Worm (Caenorhabditis elegans) whole organism, L3 larva: ENCODE results near the gene F17A2.16.

Experiments used
- aly-2 ChIP-seq: fragments of 150-350 bp; optimal IDR thresholded peaks from 2 replicates; lab custom pipeline; 2014; ENCODE audit warnings: missing biosample characterization, missing genetic modification characterization
- ama-1 ChIP-seq: fragments of 150-350 bp; optimal IDR thresholded peaks from 2 replicates; lab custom pipeline; 2018
- ceh-28 ChIP-seq: fragments of 150-350 bp; optimal IDR thresholded peaks from 2 replicates; lab custom pipeline; 2014; ENCODE audit warnings: missing biosample characterization, missing genetic modification reagents, missing genetic modification characterization
- ceh-82 ChIP-seq: fragments of 150-350 bp; optimal IDR thresholded peaks from 2 replicates; lab custom pipeline; 2014; ENCODE audit warnings: missing biosample characterization, missing genetic modification characterization
- ceh-9 ChIP-seq: sonication (generic microtip); optimal IDR thresholded peaks from 2 replicates; lab custom pipeline; 2018; ENCODE audit warnings: missing biosample characterization, missing genetic modification characterization
- egl-27 ChIP-seq: sonication (generic microtip); optimal IDR thresholded peaks from 4 replicates; lab custom pipeline; 2017; ENCODE audit warnings: missing biosample characterization, missing genetic modification reagents, missing genetic modification characterization
- elt-1 ChIP-seq: fragments of 150-350 bp; optimal IDR thresholded peaks from 2 replicates; lab custom pipeline; 2014; ENCODE audit warnings: missing biosample characterization, missing genetic modification characterization
- elt-2 ChIP-seq: sonication (generic microtip); optimal IDR thresholded peaks from 2 replicates; lab custom pipeline; 2016; ENCODE audit warnings: missing genetic modification reagents, mild to moderate bottlenecking, missing genetic modification characterization, missing compliant biosample characterization
- elt-3 ChIP-seq, 3 experiments: fragments of 150-350 bp in 1 of 3; sonication (generic microtip) in 2 of 3; optimal IDR thresholded peaks; 2 replicates in 2 of 3; 4 replicates in 1 of 3; lab custom pipeline; 2014 to 2017; ENCODE audit warnings: missing biosample characterization in 3 of 3, missing genetic modification characterization in 3 of 3
- eor-1 ChIP-seq, 2 experiments: fragments of 150-350 bp; optimal IDR thresholded peaks; 2 replicates each; lab custom pipeline; 2014 to 2018; ENCODE audit warnings: missing biosample characterization in 2 of 2, missing genetic modification characterization in 2 of 2
- hmg-11 ChIP-seq: sonication (generic microtip); optimal IDR thresholded peaks from 2 replicates; lab custom pipeline; 2016; ENCODE audit warnings: missing genetic modification characterization, missing compliant biosample characterization
- jun-1 ChIP-seq: fragments of 150-350 bp; optimal IDR thresholded peaks from 2 replicates; lab custom pipeline; 2014; ENCODE audit warnings: missing biosample characterization, missing genetic modification reagents, missing genetic modification characterization
- lin-15B ChIP-seq: fragments of 150-350 bp; optimal IDR thresholded peaks from 2 replicates; lab custom pipeline; 2014; ENCODE audit warnings: missing biosample characterization, missing genetic modification characterization
- lin-39 ChIP-seq: fragments of 150-350 bp; optimal IDR thresholded peaks from 2 replicates; lab custom pipeline; 2018; ENCODE audit warnings: missing biosample characterization, missing genetic modification reagents, missing genetic modification characterization
- lsy-12 ChIP-seq: sonication (generic microtip); optimal IDR thresholded peaks from 2 replicates; lab custom pipeline; 2016; ENCODE audit warnings: mild to moderate bottlenecking, missing genetic modification characterization, missing compliant biosample characterization
- mdl-1 ChIP-seq: fragments of 150-350 bp; optimal IDR thresholded peaks from 2 replicates; lab custom pipeline; 2014; ENCODE audit warnings: missing biosample characterization, missing genetic modification characterization
- nfya-1 ChIP-seq: sonication (generic microtip); optimal IDR thresholded peaks from 2 replicates; lab custom pipeline; 2017; ENCODE audit warnings: missing genetic modification characterization, mild to moderate bottlenecking, missing compliant biosample characterization, antibody characterized with exemption, moderate library complexity; ENCODE audit not compliant: insufficient read depth
- nhr-12 ChIP-seq: fragments of 150-350 bp; optimal IDR thresholded peaks from 2 replicates; lab custom pipeline; 2014; ENCODE audit warnings: missing biosample characterization, missing genetic modification characterization
- nhr-25 ChIP-seq: sonication (generic microtip); optimal IDR thresholded peaks from 2 replicates; lab custom pipeline; 2017; ENCODE audit warnings: missing biosample characterization, missing genetic modification characterization
- nhr-43 ChIP-seq: sonication (generic microtip); optimal IDR thresholded peaks from 2 replicates; lab custom pipeline; 2016; ENCODE audit warnings: mild to moderate bottlenecking, missing genetic modification characterization, missing compliant biosample characterization; ENCODE audit not compliant: poor library complexity, severe bottlenecking
- nhr-77 ChIP-seq: fragments of 150-350 bp; optimal IDR thresholded peaks from 2 replicates; lab custom pipeline; 2014; ENCODE audit warnings: missing biosample characterization, missing genetic modification characterization
- pha-4 ChIP-seq: fragments of 150-350 bp; optimal IDR thresholded peaks from 2 replicates; lab custom pipeline; 2014; ENCODE audit warnings: missing biosample characterization, missing genetic modification reagents, missing genetic modification characterization
- pqm-1 ChIP-seq: fragments of 150-350 bp; optimal IDR thresholded peaks from 2 replicates; lab custom pipeline; 2017; ENCODE audit warnings: missing biosample characterization, missing genetic modification characterization, inconsistent platforms
- skn-1 ChIP-seq: fragments of 150-350 bp; optimal IDR thresholded peaks from 2 replicates; lab custom pipeline; 2014; ENCODE audit warnings: missing biosample characterization, missing genetic modification characterization
- snpc-4 ChIP-seq: fragments of 150-350 bp; optimal IDR thresholded peaks from 2 replicates; lab custom pipeline; 2014; ENCODE audit warnings: missing biosample characterization, missing genetic modification characterization
- unc-62 ChIP-seq: fragments of 150-350 bp; sonication (generic microtip); optimal IDR thresholded peaks from 4 replicates; lab custom pipeline; 2014; ENCODE audit warnings: missing biosample characterization, missing genetic modification reagents, missing genetic modification characterization
- zag-1 ChIP-seq: fragments of 150-350 bp; optimal IDR thresholded peaks from 2 replicates; lab custom pipeline; 2014; ENCODE audit warnings: missing biosample characterization, missing genetic modification characterization
- ztf-4 ChIP-seq: fragments of 150-350 bp; optimal IDR thresholded peaks from 2 replicates; lab custom pipeline; 2014; ENCODE audit warnings: missing biosample characterization, missing genetic modification characterization

The F17A2.16 gene

DNA sequence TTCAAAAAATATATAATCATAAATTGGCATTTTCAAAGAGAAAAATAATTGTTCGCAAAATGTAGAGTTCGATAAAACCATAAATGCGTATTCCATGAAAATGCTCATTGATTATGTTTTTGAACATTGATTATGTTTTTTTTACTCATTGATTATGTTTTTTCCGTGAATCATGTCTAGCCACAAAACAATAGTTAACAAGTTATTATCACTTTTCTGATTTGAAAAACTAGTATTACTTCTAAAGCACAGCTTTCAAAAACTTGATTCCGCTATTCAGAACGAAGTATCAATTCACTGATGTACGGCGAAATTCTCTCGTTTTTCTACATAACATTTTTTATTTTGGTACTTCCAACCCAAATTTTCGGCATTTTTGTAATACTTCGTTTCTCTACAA is 27.6 kb downstream of the F17A2.16 start, which contains the start of gene srd-48:
TSS of gene srd-48 (plus strand) at position 301 of the 400 bp plus-strand sequence.
- no peak for TF ChIP-seq snpc-4 (tag; lab: Kevin White, UChicago)
- TF ChIP-seq ceh-82: no peak
- no peak for TF ChIP-seq zag-1 (tag; lab: Kevin White, UChicago)
- TF ChIP-seq lin-39 (tag; lab: Kevin White, UChicago): no peak
- TF ChIP-seq ztf-4 (tag; lab: Kevin White, UChicago): no peak
- TF ChIP-seq unc-62 (GFP tag; lab: Kevin White, UChicago): no peak
- no peak for TF ChIP-seq nfya-1 (tag; lab: Kevin White, UChicago)
- no peak for TF ChIP-seq pha-4 (tag; lab: Kevin White, UChicago)
- no peak for TF ChIP-seq elt-2 (tag; lab: Kevin White, UChicago)
- no peak for TF ChIP-seq pqm-1 (tag; lab: Kevin White, UChicago)
- TF ChIP-seq jun-1 (tag; lab: Kevin White, UChicago): no peak
- no peak for TF ChIP-seq aly-2 (tag; lab: Kevin White, UChicago)
- TF ChIP-seq skn-1 (tag; lab: Kevin White, UChicago): no peak
- no peak for TF ChIP-seq elt-1 (tag; lab: Kevin White, UChicago)

DNA sequence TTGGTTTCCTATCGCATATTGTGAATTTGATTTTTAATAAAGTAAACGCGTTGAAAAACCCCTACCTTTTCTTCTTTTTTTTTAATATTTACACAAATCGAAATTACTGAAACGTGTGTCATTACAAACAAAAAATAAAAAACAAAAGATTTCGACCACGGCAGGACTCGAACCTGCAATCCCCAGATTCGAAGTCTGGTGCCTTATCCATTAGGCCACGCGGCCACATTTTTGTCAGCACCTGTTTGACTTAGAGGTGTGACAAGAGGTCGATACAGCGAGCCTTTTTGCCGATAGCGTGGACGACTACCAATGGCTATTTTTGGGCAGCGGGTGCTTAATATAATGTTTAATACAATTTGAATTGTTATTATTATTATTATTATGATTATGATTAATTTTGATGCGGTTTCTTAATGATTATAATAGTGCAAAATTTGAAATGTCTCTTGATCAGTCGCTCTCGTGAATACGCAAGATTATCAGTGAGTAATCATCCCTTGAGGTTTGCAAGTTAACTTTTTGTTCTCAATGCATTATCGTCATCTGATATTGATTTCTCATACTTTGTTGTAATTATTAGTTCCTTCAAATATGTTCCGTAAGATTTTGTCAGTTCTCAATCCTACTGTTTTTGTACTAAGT is 29.7 kb downstream of the F17A2.16 start, which contains the start of gene srd-44:
TSS of gene srd-44 (plus strand) at position 595 of the 645 bp plus-strand sequence.
- TF ChIP-seq snpc-4 (tag; lab: Kevin White, UChicago) (no peak), eor-1 (tag; optimal IDR thresholded peaks at IDR 0.05; lab: Kevin White, UChicago) (no peak), nhr-77 (tag; lab: Kevin White, UChicago) (no peak), pha-4 (tag; lab: Kevin White, UChicago) (no peak), nhr-43 (tag; lab: Kevin White, UChicago) (peak; percentile 10)
- TF ChIP-seq, all 47 proteins: peak for 1

DNA sequence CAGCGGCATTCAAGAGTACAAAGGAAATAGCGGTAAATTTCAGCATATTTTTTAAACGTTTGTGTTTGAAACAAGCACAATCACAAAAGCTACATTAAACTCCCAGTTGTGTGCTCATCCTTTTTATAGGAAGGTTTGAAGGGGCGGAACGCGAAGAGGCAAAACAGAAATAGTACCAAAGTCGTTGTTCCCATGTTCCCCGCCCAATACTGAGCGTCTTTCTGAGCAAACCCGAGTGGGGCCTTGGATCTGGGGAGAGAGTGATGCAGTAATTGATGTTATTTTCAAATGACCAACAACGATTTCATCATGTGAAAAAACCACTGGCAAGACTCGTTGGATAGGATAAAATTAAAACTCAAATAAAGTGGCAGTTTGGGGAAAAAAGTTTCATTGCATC is 33.1 kb downstream of the F17A2.16 start, which contains the start of gene zig-2:
TSS of gene zig-2 (minus strand) at position 101 of the 400 bp plus-strand sequence.
- TF ChIP-seq elt-3 (tag; optimal IDR thresholded peaks at IDR 0.05; lab: Kevin White, UChicago) (no peak), nfya-1 (tag; lab: Kevin White, UChicago) (no peak), nhr-25 (no peak), ztf-4 (tag; lab: Kevin White, UChicago) (no peak)

- TF ChIP-seq pha-4 (tag; lab: Kevin White, UChicago) (no peak), egl-27 (no peak), jun-1 (tag; lab: Kevin White, UChicago) (no peak)
Measured at ce11 chrX:12343279-12343678, 35.0 kb downstream of the F17A2.16 start, which contains the start of the genes nspc-9 and nspc-10. TSS of gene nspc-9 (minus strand) at chrX:12343379. TSS of gene nspc-10 (plus strand) at chrX:12343609.

- TF ChIP-seq lsy-12 (no peak), pha-4 (tag; lab: Kevin White, UChicago) (no peak), elt-3 (tag; optimal IDR thresholded peaks at IDR 0.05; lab: Kevin White, UChicago) (no peak), nhr-25 (no peak), ceh-28 (no peak)
Measured at ce11 chrX:12346729-12347128, 38.5 kb downstream of the F17A2.16 start, which contains the start of gene F42F12.11. TSS of gene F42F12.11 (plus strand) at chrX:12347029.

DNA sequence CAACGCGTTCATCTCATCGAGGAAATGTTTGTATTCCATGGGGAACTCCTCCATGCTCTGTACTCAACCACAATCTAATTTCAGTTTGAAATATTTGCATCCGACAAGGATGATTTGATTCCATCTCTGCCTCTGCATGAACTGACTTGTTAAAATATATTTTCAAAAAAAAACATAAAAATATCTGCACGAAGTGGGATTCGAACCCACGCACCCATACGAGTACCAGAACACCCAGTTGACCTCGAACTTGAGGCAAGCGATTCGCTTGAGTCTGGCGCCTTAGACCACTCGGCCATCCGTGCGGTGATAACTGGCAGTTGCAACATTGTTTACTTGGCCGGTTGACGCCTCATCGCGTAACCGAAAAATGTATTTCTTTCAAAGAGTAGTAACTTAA is 39.6 kb downstream of the F17A2.16 start:
- TF ChIP-seq lin-15B (tag; lab: Kevin White, UChicago) (no peak), ceh-9 (tag; lab: Kevin White, UChicago) (no peak), pqm-1 (tag; lab: Kevin White, UChicago) (no peak), nhr-43 (tag; lab: Kevin White, UChicago) (peak; percentile 36), elt-2 (tag; lab: Kevin White, UChicago) (peak; percentile 49), skn-1 (tag; lab: Kevin White, UChicago) (peak; percentile 51), mdl-1 (no peak), unc-62 (GFP tag; lab: Kevin White, UChicago) (no peak), ceh-82 (no peak), ama-1 (lab: Kevin White, UChicago) (no peak), lsy-12 (no peak), zag-1 (tag; lab: Kevin White, UChicago) (no peak), nhr-12 (tag; lab: Kevin White, UChicago) (no peak), hmg-11 (tag; lab: Kevin White, UChicago) (peak; percentile 4), nfya-1 (tag; lab: Kevin White, UChicago) (peak; percentile 26)
